Worm (Caenorhabditis elegans) whole organism, L1 larva: ENCODE data around the gene sre-27.

Experiments
- F16B12.6 ChIP-seq: fragments of 150-350 bp; optimal IDR thresholded peaks from 2 replicates; lab custom pipeline; 2014; ENCODE audit warnings: missing biosample characterization, missing genetic modification characterization
- alr-1 ChIP-seq: fragments of 200-800 bp; sonication (Bioruptor generic); optimal IDR thresholded peaks from 2 replicates; lab custom pipeline; 2018; ENCODE audit warnings: borderline replicate concordance, mild to moderate bottlenecking, missing genetic modification characterization, missing compliant biosample characterization
- ama-1 ChIP-seq: fragments of 150-350 bp; optimal IDR thresholded peaks from 2 replicates; lab custom pipeline; 2014
- efl-1 ChIP-seq, 4 experiments: fragments of 150-350 bp; optimal IDR thresholded peaks in 3 of 4; peaks in 1 of 4; 1 replicate in 1 of 4; 2 replicates in 3 of 4; lab custom pipeline; 2014; ENCODE audit warnings: missing biosample characterization in 2 of 4, missing genetic modification characterization in 2 of 4, missing genetic modification reagents in 2 of 4
- efl-3 ChIP-seq: fragments of 200-800 bp; sonication (Bioruptor generic); optimal IDR thresholded peaks from 2 replicates; lab custom pipeline; 2018; ENCODE audit warnings: mild to moderate bottlenecking, missing genetic modification characterization, missing compliant biosample characterization
- egl-27 ChIP-seq, 2 experiments: fragments of 150-350 bp in 1 of 2; sonication (generic microtip); optimal IDR thresholded peaks; 3 replicates each; lab custom pipeline; 2017 to 2018; ENCODE audit warnings: missing biosample characterization in 2 of 2, missing genetic modification characterization in 2 of 2, missing genetic modification reagents in 2 of 2
- elt-2 ChIP-seq: sonication (generic microtip); optimal IDR thresholded peaks from 2 replicates; lab custom pipeline; 2016; ENCODE audit warnings: missing genetic modification characterization, mild to moderate bottlenecking, inconsistent platforms, missing compliant biosample characterization, missing genetic modification reagents
- grh-1 ChIP-seq: fragments of 200-800 bp; sonication (Bioruptor generic); IDR thresholded peaks from 2 replicates; pipeline ENCODE4 v1.3.6; 2022; ENCODE audit warnings: missing genetic modification reagents, missing genetic modification characterization, missing compliant biosample characterization
- lin-14 ChIP-seq: fragments of 200-800 bp; sonication (Bioruptor generic); optimal IDR thresholded peaks from 2 replicates; lab custom pipeline; 2018; ENCODE audit warnings: mild to moderate bottlenecking, missing genetic modification characterization, moderate library complexity, missing compliant biosample characterization
- lsy-2 ChIP-seq, 2 experiments: fragments of 150-350 bp; optimal IDR thresholded peaks; 2 replicates each; lab custom pipeline; 2014; ENCODE audit warnings: missing biosample characterization in 2 of 2, missing genetic modification characterization in 2 of 2
- nhr-19 ChIP-seq: fragments of 200-800 bp; sonication (Bioruptor generic); conservative IDR thresholded peaks from 2 replicates; pipeline ENCODE4 v1.3.6; 2022; ENCODE audit warnings: missing genetic modification characterization, missing compliant biosample characterization
- nhr-20 ChIP-seq: sonication (generic microtip); optimal IDR thresholded peaks from 2 replicates; lab custom pipeline; 2016; ENCODE audit warnings: mild to moderate bottlenecking, missing genetic modification characterization, missing compliant biosample characterization
- nhr-28 ChIP-seq: fragments of 150-350 bp; optimal IDR thresholded peaks from 2 replicates; lab custom pipeline; 2014; ENCODE audit warnings: missing biosample characterization, missing genetic modification characterization
- nhr-47 ChIP-seq: sonication (generic microtip); optimal IDR thresholded peaks from 2 replicates; lab custom pipeline; 2016; ENCODE audit warnings: mild to moderate bottlenecking, missing genetic modification characterization, moderate library complexity, missing compliant biosample characterization
- skn-1 ChIP-seq: fragments of 150-350 bp; optimal IDR thresholded peaks from 2 replicates; lab custom pipeline; 2014; ENCODE audit warnings: missing biosample characterization, missing genetic modification characterization
- sox-4 ChIP-seq: sonication (generic microtip); optimal IDR thresholded peaks from 2 replicates; lab custom pipeline; 2016; ENCODE audit warnings: missing genetic modification characterization, missing compliant biosample characterization
- unc-86 ChIP-seq: sonication (generic microtip); optimal IDR thresholded peaks from 2 replicates; lab custom pipeline; 2016; ENCODE audit warnings: missing genetic modification characterization, missing compliant biosample characterization

Gene sre-27

ce11 chrII:12373921-12374320 is 43.5 kb downstream of the sre-27 start (continued):
- TF ChIP-seq efl-3 (GFP tag; lab: Kevin White, UChicago) (no peak), lin-14 (GFP tag; lab: Kevin White, UChicago) (peak; percentile 53), egl-27 (tag; optimal IDR thresholded peaks at IDR 0.05; lab: Kevin White, UChicago) (no peak), alr-1 (tag; lab: Kevin White, UChicago) (no peak), nhr-47 (tag; lab: Kevin White, UChicago) (peak; percentile 6), F16B12.6 (tag; lab: Kevin White, UChicago) (no peak), grh-1 (GFP tag; lab: Robert Waterston, UW) (no peak), lsy-2 (tag; optimal IDR thresholded peaks at IDR 0.05; lab: Kevin White, UChicago) (peak in 1 of 2 experiments; percentile 1), unc-86 (peak; percentile 8), skn-1 (no peak), elt-2 (tag; lab: Kevin White, UChicago) (no peak)
- TF ChIP-seq, all 84 proteins: peak for 8

- TF ChIP-seq nhr-20 (tag; lab: Kevin White, UChicago) (no peak), lin-14 (GFP tag; lab: Kevin White, UChicago) (peak; percentile 57), ama-1 (lab: Kevin White, UChicago) (no peak), efl-1 (optimal IDR thresholded peaks at IDR 0.05; lab: Kevin White, UChicago) (no peak), efl-1 (GFP tag; optimal IDR thresholded peaks at IDR 0.05 in 1 of 2; lab: Kevin White, UChicago) (no peak), sox-4 (tag; lab: Kevin White, UChicago) (no peak), nhr-47 (tag; lab: Kevin White, UChicago) (no peak), nhr-19 (GFP tag; lab: Robert Waterston, UW) (no peak), nhr-28 (tag; lab: Kevin White, UChicago) (no peak)
These were observed 48.2 kb downstream of the sre-27 start for ce11 chrII:12369202-12369601.
